Fruit fly (Drosophila melanogaster): ENCODE data around the gene brk.

brk gene

dm6 chrX:7334801-7335176, 27.1 kb downstream of the brk start (continued):
- TF ChIP-seq CG10209 (GFP tag; optimal IDR thresholded peaks at IDR 0.05) (peak; percentile 76), lola (GFP tag; optimal IDR thresholded peaks at IDR 0.05) (peak in 1 of 3 experiments; percentile 88), Kr (GFP tag; optimal IDR thresholded peaks at IDR 0.05) (no peak), nmo (GFP tag; optimal IDR thresholded peaks at IDR 0.05) (peak; percentile 89), CG10959 (GFP tag; IDR thresholded peaks at IDR 0.05) (0 out of 2 replicates have a peak, but pooled peaks have one; percentile 14), CG17385 (GFP tag; optimal IDR thresholded peaks at IDR 0.05) (peak; percentile 77), HLH4C (GFP tag; IDR thresholded peaks at IDR 0.05; ENCODE audit: partially characterized antibody) (no peak), Dp (GFP tag; optimal IDR thresholded peaks at IDR 0.05) (no peak), CG7556 (GFP tag; optimal IDR thresholded peaks at IDR 0.05) (peak; percentile 77), CG17361 (GFP tag; IDR thresholded peaks at IDR 0.05) (peak; percentile 86), CG18476 (GFP tag; optimal IDR thresholded peaks at IDR 0.05) (no peak), chm (GFP tag; IDR thresholded peaks at IDR 0.05) (peak; percentile 48; the same call in 1 of the 2 replicates), cwo (GFP tag; optimal IDR thresholded peaks at IDR 0.05) (peak; percentile 78), CG10366 (GFP tag; IDR thresholded peaks at IDR 0.05) (peak; percentile 55), CG12391 (tag; optimal IDR thresholded peaks at IDR 0.05) (peak; percentile 89), mirr (GFP tag; optimal IDR thresholded peaks at IDR 0.05) (no peak), CG9609 (GFP tag; optimal IDR thresholded peaks at IDR 0.05) (no peak), CG8281 (tag; optimal IDR thresholded peaks at IDR 0.05) (peak; percentile 32), CG14710 (tag; optimal IDR thresholded peaks at IDR 0.05) (peak; percentile 84), CG11695 (GFP tag; IDR thresholded peaks at IDR 0.05) (peak; percentile 60; the same call in 2 of the 3 replicates), chif (GFP tag; optimal IDR thresholded peaks at IDR 0.05) (no peak), CG11504 (tag; optimal IDR thresholded peaks at IDR 0.05) (peak; percentile 84), Atf3 (GFP tag; optimal IDR thresholded peaks at IDR 0.05) (no peak), CG8359 (GFP tag; optimal IDR thresholded peaks at IDR 0.05; ENCODE audit: borderline replicate concordance) (no peak), CG6683 (GFP tag; optimal IDR thresholded peaks at IDR 0.05) (peak; percentile 45), CoRest (tag; optimal IDR thresholded peaks at IDR 0.05) (peak; percentile 89), NK7.1 (GFP tag; optimal IDR thresholded peaks at IDR 0.05) (no peak), Hand (GFP tag; optimal IDR thresholded peaks at IDR 0.05) (peak; percentile 63), al (GFP tag; IDR thresholded peaks at IDR 0.05) (peak; percentile 59), Oli (tag; optimal IDR thresholded peaks at IDR 0.05) (peak; percentile 78), Dfd (GFP tag; optimal IDR thresholded peaks at IDR 0.05) (no peak), knrl (GFP tag; IDR thresholded peaks at IDR 0.05; ENCODE audit: partially characterized antibody) (no peak), odd (GFP tag; optimal IDR thresholded peaks at IDR 0.05) (peak; percentile 69), fd96Cb (tag; optimal IDR thresholded peaks at IDR 0.05) (peak; percentile 66), cas (GFP tag; IDR thresholded peaks at IDR 0.05) (peak; percentile 62), klu (GFP tag; IDR thresholded peaks at IDR 0.05) (peak; percentile 56; the same call in 1 of the 2 replicates), Hmr (GFP tag; optimal IDR thresholded peaks at IDR 0.05) (peak; percentile 73), CG14860 (GFP tag; IDR thresholded peaks at IDR 0.05; ENCODE audit: partially characterized antibody) (no peak), HmgD (GFP tag; optimal IDR thresholded peaks at IDR 0.05) (no peak), CG6689 (GFP tag; IDR thresholded peaks at IDR 0.05) (peak; percentile 82), ato (GFP tag; IDR thresholded peaks at IDR 0.05; ENCODE audit: partially characterized antibody) (no peak), Antp (GFP tag; optimal IDR thresholded peaks at IDR 0.05) (no peak), Spps (tag; optimal IDR thresholded peaks at IDR 0.05) (peak; percentile 69), CG2712 (tag; optimal IDR thresholded peaks at IDR 0.05) (peak; percentile 93), CkIIα-i1 (GFP tag; IDR thresholded peaks at IDR 0.05) (no peak), Jarid2 (GFP tag; optimal IDR thresholded peaks at IDR 0.05) (peak; percentile 27), usp (GFP tag; optimal IDR thresholded peaks at IDR 0.05) (no peak), lbe (GFP tag; optimal IDR thresholded peaks at IDR 0.05) (no peak), CG30403 (GFP tag; optimal IDR thresholded peaks at IDR 0.05) (peak; percentile 64), Dad (GFP tag; optimal IDR thresholded peaks at IDR 0.05) (no peak)
